Fruit fly (Drosophila melanogaster): Measurements from ENCODE around the gene Burs.

Gene Burs

DNA sequence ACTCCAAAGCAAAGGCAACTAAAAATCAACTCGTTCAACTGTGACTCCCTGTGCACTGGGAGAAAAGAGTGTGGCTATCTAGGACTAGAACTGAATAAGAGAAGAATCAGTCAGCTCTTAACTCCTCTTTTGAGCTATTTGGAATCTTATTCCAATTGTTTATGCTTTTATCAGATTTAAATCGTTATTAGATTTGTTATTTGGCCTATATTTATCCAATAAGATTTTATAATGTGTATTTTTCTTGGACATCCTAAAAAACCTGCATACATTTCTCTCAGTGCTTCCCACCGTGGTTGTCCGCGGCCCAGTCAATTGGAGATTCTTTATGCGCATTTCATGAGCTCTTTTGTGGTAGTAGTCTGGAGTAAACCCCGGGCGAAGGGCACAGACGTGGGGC, 12.1 kb downstream of the Burs start (continued):
- TF ChIP-seq CG4730 (GFP tag; IDR thresholded peaks at IDR 0.05) (peak; percentile 27; the same call in 1 of the 2 replicates), tio (GFP tag; optimal IDR thresholded peaks at IDR 0.05) (peak; percentile 63), croc (GFP tag; conservative IDR thresholded peaks at IDR 0.05) (peak; percentile 33; the same call in 1 of the 3 replicates), ap (GFP tag; IDR thresholded peaks at IDR 0.05) (no peak), CG31441 (GFP tag; IDR thresholded peaks at IDR 0.05) (no peak; the same call in 1 of the 2 replicates), CG9215 (GFP tag; IDR thresholded peaks at IDR 0.05) (peak; percentile 52; the same call in 1 of the 2 replicates), Trl (optimal IDR thresholded peaks at IDR 0.05) (no peak), Trl (GFP tag; optimal IDR thresholded peaks at IDR 0.05) (peak; percentile 68), lab (GFP tag; optimal IDR thresholded peaks at IDR 0.05) (peak; percentile 65), bbx (GFP tag; IDR thresholded peaks at IDR 0.05; ENCODE audit: partially characterized antibody) (no peak), CG1602 (GFP tag; optimal IDR thresholded peaks at IDR 0.05) (peak; percentile 53), CG15514 (GFP tag; optimal IDR thresholded peaks at IDR 0.05) (peak; percentile 31), CG3065 (GFP tag; optimal IDR thresholded peaks at IDR 0.05) (no peak), fru (optimal IDR thresholded peaks at IDR 0.05) (no peak), MBD-R2 (GFP tag; IDR thresholded peaks at IDR 0.05) (peak; percentile 24; the same call in 1 of the 2 replicates), unc-4 (GFP tag; IDR thresholded peaks at IDR 0.05; ENCODE audit: partially characterized antibody) (no peak), Blimp-1 (GFP tag; optimal IDR thresholded peaks at IDR 0.05) (peak; percentile 73), z (GFP tag; IDR thresholded peaks at IDR 0.05) (no peak), HLH54F (GFP tag; optimal IDR thresholded peaks at IDR 0.05) (peak; percentile 54), CG13296 (GFP tag; optimal IDR thresholded peaks at IDR 0.05) (peak; percentile 74), CkIIα-i1 (GFP tag; IDR thresholded peaks at IDR 0.05) (no peak), Nf-YC (tag; optimal IDR thresholded peaks at IDR 0.05) (no peak), CG30403 (GFP tag; optimal IDR thresholded peaks at IDR 0.05) (peak; percentile 76), Fer2 (tag; optimal IDR thresholded peaks at IDR 0.05) (peak; percentile 18), Hr3 (GFP tag; optimal IDR thresholded peaks at IDR 0.05) (peak; percentile 55), Xrp1 (GFP tag; IDR thresholded peaks at IDR 0.05) (peak; percentile 75), CG4282 (GFP tag; optimal IDR thresholded peaks at IDR 0.05) (peak; percentile 18), CoRest (tag; optimal IDR thresholded peaks at IDR 0.05) (peak; percentile 76), CG11398 (GFP tag; optimal IDR thresholded peaks at IDR 0.05) (no peak), CG31224 (GFP tag; IDR thresholded peaks at IDR 0.05) (no peak), stc (GFP tag; IDR thresholded peaks at IDR 0.05) (no peak), CG10209 (GFP tag; optimal IDR thresholded peaks at IDR 0.05) (peak; percentile 69), Hand (GFP tag; optimal IDR thresholded peaks at IDR 0.05) (no peak), NfI (GFP tag; optimal IDR thresholded peaks at IDR 0.05) (peak; percentile 57), Xbp1 (GFP tag; optimal IDR thresholded peaks at IDR 0.05) (peak; percentile 66), cas (GFP tag; IDR thresholded peaks at IDR 0.05) (no peak), CG1792 (GFP tag; optimal IDR thresholded peaks at IDR 0.05) (peak; percentile 20), fd102C (GFP tag; optimal IDR thresholded peaks at IDR 0.05) (no peak), pnt (GFP tag; optimal IDR thresholded peaks at IDR 0.05) (peak; percentile 49), Mad (GFP tag; optimal IDR thresholded peaks at IDR 0.05) (peak; percentile 51), tin (GFP tag; optimal IDR thresholded peaks at IDR 0.05) (peak; percentile 55), ftz-f1 (GFP tag; optimal IDR thresholded peaks at IDR 0.05) (no peak), Sry-β (GFP tag; optimal IDR thresholded peaks at IDR 0.05) (no peak), gro (GFP tag; optimal IDR thresholded peaks at IDR 0.05) (peak; percentile 41), CG10462 (GFP tag; optimal IDR thresholded peaks at IDR 0.05) (peak; percentile 59), fd3F (GFP tag; optimal IDR thresholded peaks at IDR 0.05) (peak; percentile 62), CG14710 (tag; optimal IDR thresholded peaks at IDR 0.05) (peak; percentile 58), CG13424 (tag; optimal IDR thresholded peaks at IDR 0.05) (peak; percentile 67), CG18764 (GFP tag; optimal IDR thresholded peaks at IDR 0.05) (peak; percentile 45), NC2α (GFP tag; optimal IDR thresholded peaks at IDR 0.05) (no peak), chinmo (GFP tag; IDR thresholded peaks at IDR 0.05; ENCODE audit: partially characterized antibody) (no peak), pum (GFP tag; optimal IDR thresholded peaks at IDR 0.05) (peak; percentile 51)
